Fruit fly (Drosophila melanogaster) S2 (cell line): ENCODE measurements around the gene CG16825.

ENCODE experiments used
- CG8478 ChIP-seq: fragments of >200 bp; optimal IDR thresholded peaks from 2 replicates; lab custom pipeline; 2018
- CTCF ChIP-seq, 2 experiments: fragments of >200 bp; optimal IDR thresholded peaks; 2 replicates each; lab custom pipeline; 2018

DNA sequence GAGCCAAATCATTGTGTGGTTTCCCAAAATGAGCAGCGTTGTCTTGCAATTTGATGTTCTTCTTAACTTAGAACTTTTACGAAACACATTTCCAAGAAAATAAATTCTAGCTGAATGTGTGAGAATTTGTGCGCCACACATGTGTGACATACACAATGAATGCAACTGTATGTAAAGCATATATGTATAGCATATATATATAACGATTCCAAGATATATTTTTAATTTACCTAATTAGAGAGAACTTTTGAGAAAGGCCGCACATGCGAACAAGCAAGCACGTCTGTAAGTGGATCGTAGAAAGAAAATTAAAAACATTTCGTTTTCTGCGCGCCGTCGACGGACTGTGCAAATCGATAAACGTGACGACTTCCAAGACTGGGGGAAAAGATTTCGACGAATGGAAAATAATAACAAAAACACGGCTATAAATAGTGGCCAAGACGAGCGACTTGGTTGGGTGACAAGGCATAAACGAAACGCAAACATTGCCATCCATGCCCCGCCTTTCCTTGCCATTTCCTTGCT lies 12.6 kb upstream of the CG16825 start:
- TF ChIP-seq CG8478 (lab: Kevin White, UChicago) (no peak), CTCF (optimal IDR thresholded peaks at IDR 0.05; lab: Kevin White, UChicago) (no peak)
